Worm (Caenorhabditis elegans): ENCODE results near the gene lron-1.

- no peak for TF ChIP-seq ztf-11 (tag; optimal IDR thresholded peaks at IDR 0.05)
- no peak for TF ChIP-seq nhr-10 (tag; optimal IDR thresholded peaks at IDR 0.05)
These were observed 29.3 kb upstream of the lron-1 start, which contains the start of gene T24C2.3 for ce11 chrX:14543224-14543623.

All from whole organism, L2 larva.